Worm (Caenorhabditis elegans) whole organism, late embryonic: Measurements from ENCODE around the gene H29C22.1.

Source experiments
- C08G9.2 ChIP-seq: sonication (generic microtip); optimal IDR thresholded peaks from 2 replicates; lab custom pipeline; 2016; ENCODE audit warnings: mild to moderate bottlenecking, missing genetic modification characterization, moderate library complexity, missing compliant biosample characterization
- ceh-22 ChIP-seq: sonication (generic microtip); optimal IDR thresholded peaks from 2 replicates; lab custom pipeline; 2017; ENCODE audit warnings: missing biosample characterization, missing genetic modification characterization
- ceh-45 ChIP-seq: fragments of 200-800 bp; sonication (Bioruptor generic); IDR thresholded peaks from 2 replicates; pipeline ENCODE4 v1.3.6; 2022; ENCODE audit warnings: missing genetic modification reagents, missing genetic modification characterization, missing compliant biosample characterization
- ceh-48 ChIP-seq: sonication (generic microtip); optimal IDR thresholded peaks from 2 replicates; lab custom pipeline; 2016; ENCODE audit warnings: missing genetic modification characterization, inconsistent platforms, missing compliant biosample characterization
- ets-4 ChIP-seq: sonication (generic microtip); optimal IDR thresholded peaks from 2 replicates; lab custom pipeline; 2016; ENCODE audit warnings: missing genetic modification characterization, missing compliant biosample characterization
- mec-3 ChIP-seq: sonication (generic microtip); optimal IDR thresholded peaks from 2 replicates; lab custom pipeline; 2016; ENCODE audit warnings: borderline replicate concordance, missing genetic modification characterization, missing compliant biosample characterization
- nfya-1 ChIP-seq: sonication (generic microtip); optimal IDR thresholded peaks from 2 replicates; lab custom pipeline; 2017; ENCODE audit warnings: missing genetic modification characterization, mild to moderate bottlenecking, missing compliant biosample characterization, antibody characterized with exemption, moderate library complexity
- pha-4 ChIP-seq: fragments of 150-350 bp; optimal IDR thresholded peaks from 2 replicates; lab custom pipeline; 2018; ENCODE audit warnings: missing biosample characterization, missing genetic modification reagents, missing genetic modification characterization
- sox-2 ChIP-seq: fragments of 200-800 bp; sonication (Bioruptor generic); IDR thresholded peaks from 2 replicates; pipeline ENCODE4 v1.3.6; 2022; ENCODE audit warnings: missing genetic modification reagents, missing genetic modification characterization, missing compliant biosample characterization
- sox-4 ChIP-seq: sonication (generic microtip); optimal IDR thresholded peaks from 2 replicates; lab custom pipeline; 2017; ENCODE audit warnings: mild to moderate bottlenecking, missing genetic modification characterization, inconsistent platforms, missing compliant biosample characterization

DNA sequence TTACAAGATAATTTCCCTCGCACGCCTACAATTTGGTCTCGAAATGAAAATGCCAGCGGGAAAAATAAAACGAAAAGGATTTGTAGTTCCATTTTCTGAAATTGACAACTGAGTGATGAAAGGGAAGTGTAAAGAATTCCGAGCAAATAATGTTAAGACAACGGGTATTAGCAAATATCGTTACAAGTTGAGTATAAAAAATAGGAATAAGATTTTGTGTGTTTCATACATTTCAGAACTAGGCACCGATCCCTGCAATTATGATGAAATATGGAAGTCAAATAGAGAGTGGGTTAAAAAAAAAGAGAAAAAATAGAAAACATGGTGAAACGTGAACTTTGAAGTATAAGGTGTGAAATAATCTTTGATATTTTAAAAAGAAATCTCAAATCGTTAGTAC lies 3.3 kb upstream of the H29C22.1 start, which contains the start of gene ttr-38:
- TF ChIP-seq ceh-48 = no peak
- no peak for TF ChIP-seq sox-4
- no peak for TF ChIP-seq ceh-45
- TF ChIP-seq ets-4 = no peak
- TF ChIP-seq pha-4 (tag; lab: Kevin White, UChicago) = no peak
- no peak for TF ChIP-seq ceh-22
- no peak for TF ChIP-seq mec-3 (tag; lab: Kevin White, UChicago)
- no peak for TF ChIP-seq C08G9.2 (tag; lab: Kevin White, UChicago)
- TF ChIP-seq nfya-1 = no peak
- TF ChIP-seq sox-2 = no peak
